Worm (Caenorhabditis elegans) whole organism, L4 larva: ENCODE results near the gene F54G2.1.

Source experiments
- F10B5.3 ChIP-seq: sonication (generic microtip); optimal IDR thresholded peaks from 2 replicates; lab custom pipeline; 2016; ENCODE audit warnings: mild to moderate bottlenecking, missing genetic modification characterization, missing compliant biosample characterization
- F26F4.8 ChIP-seq: fragments of 200-800 bp; sonication (Bioruptor generic); conservative IDR thresholded peaks from 2 replicates; pipeline ENCODE4 v1.3.6; 2022; ENCODE audit warnings: missing genetic modification characterization, missing compliant biosample characterization
- F37D6.2 ChIP-seq: sonication (generic microtip); optimal IDR thresholded peaks from 2 replicates; lab custom pipeline; 2016; ENCODE audit warnings: mild to moderate bottlenecking, missing genetic modification characterization, missing compliant biosample characterization
- F44E2.7 ChIP-seq: fragments of 200-800 bp; sonication (Bioruptor generic); IDR thresholded peaks from 2 replicates; pipeline ENCODE4 v2.1.2; 2022; ENCODE audit warnings: missing genetic modification characterization, missing compliant biosample characterization
- F49E8.2 ChIP-seq: sonication (generic microtip); optimal IDR thresholded peaks from 2 replicates; lab custom pipeline; 2016; ENCODE audit warnings: missing compliant biosample characterization, mild to moderate bottlenecking, missing genetic modification characterization, borderline replicate concordance
- T20F7.1 ChIP-seq: fragments of 200-800 bp; sonication (Bioruptor generic); optimal IDR thresholded peaks from 2 replicates; lab custom pipeline; 2018; ENCODE audit warnings: mild to moderate bottlenecking, missing genetic modification characterization, missing compliant biosample characterization
- T26A8.4 ChIP-seq: fragments of 200-800 bp; sonication (Bioruptor generic); IDR thresholded peaks from 2 replicates; pipeline ENCODE4 v1.3.6; 2022; ENCODE audit warnings: missing genetic modification characterization, missing compliant biosample characterization
- ZK337.2 ChIP-seq: fragments of 200-800 bp; sonication (Bioruptor generic); IDR thresholded peaks from 2 replicates; pipeline ENCODE4 v1.3.6; 2022; ENCODE audit warnings: missing genetic modification reagents, missing genetic modification characterization, missing compliant biosample characterization
- ZK546.5 ChIP-seq, 2 experiments: sonication (generic microtip); optimal IDR thresholded peaks; 2 replicates each; lab custom pipeline; 2017; ENCODE audit warnings: missing biosample characterization in 2 of 2, missing genetic modification characterization in 2 of 2
- aly-2 ChIP-seq: sonication (generic microtip); optimal IDR thresholded peaks from 2 replicates; lab custom pipeline; 2018; ENCODE audit warnings: missing biosample characterization, missing genetic modification characterization
- ama-1 ChIP-seq: fragments of 150-350 bp; optimal IDR thresholded peaks from 2 replicates; lab custom pipeline; 2014; ENCODE audit warnings: inconsistent platforms, mixed read lengths
- arid-1 ChIP-seq: fragments of 200-800 bp; sonication (Bioruptor generic); conservative IDR thresholded peaks from 2 replicates; pipeline ENCODE4 v1.3.6; 2022; ENCODE audit warnings: missing genetic modification reagents, missing genetic modification characterization, missing compliant biosample characterization
- ceh-28 ChIP-seq: fragments of 150-350 bp; optimal IDR thresholded peaks from 2 replicates; lab custom pipeline; 2014; ENCODE audit warnings: missing biosample characterization, missing genetic modification reagents, missing genetic modification characterization
- ceh-32 ChIP-seq: sonication (generic microtip); optimal IDR thresholded peaks from 2 replicates; lab custom pipeline; 2016; ENCODE audit warnings: mild to moderate bottlenecking, missing genetic modification characterization, missing compliant biosample characterization; ENCODE audit not compliant: poor library complexity
- ceh-82 ChIP-seq: sonication (generic microtip); optimal IDR thresholded peaks from 2 replicates; lab custom pipeline; 2017; ENCODE audit warnings: missing biosample characterization, missing genetic modification characterization
- cey-2 ChIP-seq: sonication (generic microtip); optimal IDR thresholded peaks from 3 replicates; lab custom pipeline; 2017; ENCODE audit warnings: missing genetic modification characterization, mild to moderate bottlenecking, missing compliant biosample characterization, antibody characterized with exemption, borderline replicate concordance; ENCODE audit not compliant: insufficient read depth
- daf-19 ChIP-seq: fragments of 200-800 bp; sonication (Bioruptor generic); conservative IDR thresholded peaks from 2 replicates; pipeline ENCODE4 v1.3.6; 2022; ENCODE audit warnings: missing genetic modification characterization, missing compliant biosample characterization
- dmd-6 ChIP-seq: fragments of 200-800 bp; sonication (Bioruptor generic); IDR thresholded peaks from 2 replicates; pipeline ENCODE4 v1.3.6; 2022; ENCODE audit warnings: missing genetic modification reagents, missing genetic modification characterization, missing compliant biosample characterization
- dmd-8 ChIP-seq: fragments of 200-800 bp; sonication (Bioruptor generic); IDR thresholded peaks from 2 replicates; pipeline ENCODE4 v1.3.6; 2022; ENCODE audit warnings: missing genetic modification characterization, missing compliant biosample characterization
- dmd-9 ChIP-seq: fragments of 200-800 bp; sonication (Bioruptor generic); IDR thresholded peaks from 2 replicates; pipeline ENCODE4 v1.3.6; 2022; ENCODE audit warnings: missing genetic modification reagents, missing genetic modification characterization, missing compliant biosample characterization
- gei-8 ChIP-seq: fragments of 200-800 bp; sonication (Bioruptor generic); optimal IDR thresholded peaks from 2 replicates; lab custom pipeline; 2018; ENCODE audit warnings: mild to moderate bottlenecking, missing genetic modification characterization, missing compliant biosample characterization
- hlh-11 ChIP-seq: fragments of 200-800 bp; sonication (Bioruptor generic); optimal IDR thresholded peaks from 2 replicates; lab custom pipeline; 2018; ENCODE audit warnings: mild to moderate bottlenecking, missing genetic modification characterization, missing compliant biosample characterization
- jun-1 ChIP-seq: fragments of 150-350 bp; optimal IDR thresholded peaks from 2 replicates; lab custom pipeline; 2014; ENCODE audit warnings: missing biosample characterization, missing genetic modification reagents, missing genetic modification characterization
- lin-1 ChIP-seq: fragments of 200-800 bp; sonication (Bioruptor generic); IDR thresholded peaks from 2 replicates; pipeline ENCODE4 v1.3.6; 2022; ENCODE audit warnings: missing genetic modification reagents, missing genetic modification characterization, missing compliant biosample characterization
- lin-15B ChIP-seq: fragments of 150-350 bp; sonication (generic microtip); optimal IDR thresholded peaks from 3 replicates; lab custom pipeline; 2014; ENCODE audit warnings: missing biosample characterization, missing genetic modification characterization
- lin-39 ChIP-seq: fragments of 150-350 bp; optimal IDR thresholded peaks from 2 replicates; lab custom pipeline; 2014; ENCODE audit warnings: missing biosample characterization, missing genetic modification reagents, missing genetic modification characterization
- madf-5 ChIP-seq, 2 experiments: fragments of 200-800 bp; sonication (Bioruptor generic); IDR thresholded peaks; 2 replicates each; pipeline ENCODE4 v1.3.6; 2022; ENCODE audit warnings: missing compliant biosample characterization in 2 of 2, missing genetic modification characterization in 2 of 2
- madf-9 ChIP-seq: fragments of 200-800 bp; sonication (Bioruptor generic); conservative IDR thresholded peaks from 2 replicates; pipeline ENCODE4 v1.3.6; 2022; ENCODE audit warnings: missing genetic modification reagents, missing genetic modification characterization, missing compliant biosample characterization
- mdl-1 ChIP-seq, 2 experiments: fragments of 150-350 bp in 1 of 2; sonication (generic microtip) in 1 of 2; optimal IDR thresholded peaks; 2 replicates each; lab custom pipeline; 2014 to 2017; ENCODE audit warnings: missing biosample characterization in 2 of 2, missing genetic modification characterization in 2 of 2
- mdt-29 ChIP-seq: fragments of 200-800 bp; sonication (Bioruptor generic); IDR thresholded peaks from 2 replicates; pipeline ENCODE4 v1.3.6; 2022; ENCODE audit warnings: missing genetic modification reagents, missing genetic modification characterization, missing compliant biosample characterization
- mes-2 ChIP-seq: sonication (generic microtip); optimal IDR thresholded peaks from 2 replicates; lab custom pipeline; 2016; ENCODE audit warnings: missing genotype, mild to moderate bottlenecking, missing genetic modification characterization, missing compliant biosample characterization; ENCODE audit not compliant: poor library complexity, severe bottlenecking
- mxl-3 ChIP-seq: fragments of 200-800 bp; sonication (Bioruptor generic); optimal IDR thresholded peaks from 2 replicates; lab custom pipeline; 2018; ENCODE audit warnings: mild to moderate bottlenecking, missing genetic modification characterization, missing compliant biosample characterization
- nhr-28 ChIP-seq: fragments of 150-350 bp; optimal IDR thresholded peaks from 2 replicates; lab custom pipeline; 2014; ENCODE audit warnings: missing biosample characterization, missing genetic modification characterization
- nhr-41 ChIP-seq: fragments of 200-800 bp; sonication (Bioruptor generic); IDR thresholded peaks from 2 replicates; pipeline ENCODE4 v1.3.6; 2022; ENCODE audit warnings: missing genetic modification reagents, missing genetic modification characterization, missing compliant biosample characterization
- nhr-48 ChIP-seq: sonication (generic microtip); optimal IDR thresholded peaks from 2 replicates; lab custom pipeline; 2016; ENCODE audit warnings: mild to moderate bottlenecking, missing genetic modification characterization, missing compliant biosample characterization
- nhr-77 ChIP-seq: fragments of 150-350 bp; optimal IDR thresholded peaks from 2 replicates; lab custom pipeline; 2014; ENCODE audit warnings: missing biosample characterization, missing genetic modification characterization
- pha-4 ChIP-seq, 2 experiments: fragments of 150-350 bp in 1 of 2; fragments of 200-800 bp in 1 of 2; sonication (Bioruptor generic) in 1 of 2; IDR thresholded peaks in 1 of 2; optimal IDR thresholded peaks in 1 of 2; 2 replicates each; pipeline versions ENCODE4 v1.3.6 to Lab custom; 2014 to 2022; ENCODE audit warnings: missing genetic modification characterization in 2 of 2, missing genetic modification reagents in 2 of 2, missing biosample characterization in 1 of 2, missing compliant biosample characterization in 1 of 2
- rbr-2 ChIP-seq: sonication (generic microtip); optimal IDR thresholded peaks from 2 replicates; lab custom pipeline; 2016; ENCODE audit warnings: missing genotype, missing genetic modification characterization, missing compliant biosample characterization
- sdz-12 ChIP-seq: fragments of 200-800 bp; sonication (Bioruptor generic); optimal IDR thresholded peaks from 2 replicates; lab custom pipeline; 2018; ENCODE audit warnings: mild to moderate bottlenecking, missing genetic modification characterization, missing compliant biosample characterization
- set-16 ChIP-seq: fragments of 200-800 bp; sonication (Bioruptor generic); IDR thresholded peaks from 2 replicates; pipeline ENCODE4 v1.3.6; 2022; ENCODE audit warnings: missing genetic modification reagents, missing genetic modification characterization, missing compliant biosample characterization
- skn-1 ChIP-seq: fragments of 150-350 bp; optimal IDR thresholded peaks from 2 replicates; lab custom pipeline; 2014; ENCODE audit warnings: missing biosample characterization, missing genetic modification characterization
- snpc-1.2 ChIP-seq: fragments of 200-800 bp; sonication (Bioruptor generic); IDR thresholded peaks from 2 replicates; pipeline ENCODE4 v1.3.6; 2022; ENCODE audit warnings: missing genetic modification reagents, missing genetic modification characterization, missing compliant biosample characterization
- snpc-4 ChIP-seq: fragments of 150-350 bp; optimal IDR thresholded peaks from 2 replicates; lab custom pipeline; 2014; ENCODE audit warnings: missing biosample characterization, missing genetic modification characterization
- tra-1 ChIP-seq: fragments of 200-800 bp; sonication (Bioruptor generic); IDR thresholded peaks from 2 replicates; pipeline ENCODE4 v1.3.6; 2022; ENCODE audit warnings: missing genetic modification reagents, missing genetic modification characterization, missing compliant biosample characterization
- unc-39 ChIP-seq: sonication (generic microtip); optimal IDR thresholded peaks from 2 replicates; lab custom pipeline; 2017; ENCODE audit warnings: missing biosample characterization, missing genetic modification characterization
- vab-7 ChIP-seq: fragments of 200-800 bp; sonication (Bioruptor generic); IDR thresholded peaks from 2 replicates; pipeline ENCODE4 v1.3.6; 2022; ENCODE audit warnings: missing genetic modification reagents, missing genetic modification characterization, missing compliant biosample characterization
- zag-1 ChIP-seq: fragments of 150-350 bp; optimal IDR thresholded peaks from 2 replicates; lab custom pipeline; 2014; ENCODE audit warnings: missing biosample characterization, missing genetic modification characterization
- zfp-3 ChIP-seq: fragments of 200-800 bp; sonication (Bioruptor generic); conservative IDR thresholded peaks from 2 replicates; pipeline ENCODE4 v1.3.6; 2022; ENCODE audit warnings: missing genetic modification reagents, missing genetic modification characterization, missing compliant biosample characterization
- zip-2 ChIP-seq: fragments of 150-350 bp; optimal IDR thresholded peaks from 2 replicates; lab custom pipeline; 2014; ENCODE audit warnings: missing biosample characterization, missing genetic modification characterization
- ztf-7 ChIP-seq: fragments of 150-350 bp; optimal IDR thresholded peaks from 2 replicates; lab custom pipeline; 2014; ENCODE audit warnings: missing biosample characterization, missing genetic modification characterization

F54G2.1 gene

DNA sequence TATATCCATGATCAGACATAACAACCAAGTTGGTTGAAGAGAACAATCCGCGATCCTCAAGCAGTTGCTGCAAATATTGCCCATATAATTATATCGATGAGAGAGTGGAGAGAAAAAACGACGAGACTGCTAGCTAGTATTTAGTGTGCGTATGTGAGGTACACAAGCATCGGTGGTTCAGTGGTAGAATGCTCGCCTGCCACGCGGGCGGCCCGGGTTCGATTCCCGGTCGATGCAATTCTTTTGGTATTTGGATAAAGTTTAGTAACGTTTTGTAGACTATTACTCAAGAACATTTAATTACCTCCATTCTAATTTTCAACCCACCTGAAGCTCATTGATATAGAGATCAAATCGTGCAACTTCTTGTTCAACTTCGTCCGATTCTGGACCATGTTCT is 51.1 kb downstream of the F54G2.1 start:
- TF ChIP-seq ceh-32 (tag; lab: Kevin White, UChicago) (no peak), mdl-1 (tag; optimal IDR thresholded peaks at IDR 0.05; lab: Kevin White, UChicago) (peak in 1 of 2 experiments; percentile 62), tra-1 (GFP tag; lab: Robert Waterston, UW) (peak; percentile 92), F26F4.8 (GFP tag; lab: Robert Waterston, UW) (peak; percentile 86), lin-15B (tag; lab: Kevin White, UChicago) (no peak), T26A8.4 (GFP tag; lab: Robert Waterston, UW) (peak; percentile 83), lin-1 (GFP tag; lab: Robert Waterston, UW) (peak; percentile 80), ztf-7 (tag; lab: Kevin White, UChicago) (peak; percentile 49), nhr-77 (tag; lab: Kevin White, UChicago) (peak; percentile 27), zip-2 (peak; percentile 4), pha-4 (GFP tag; IDR thresholded peaks at IDR 0.05; lab: Robert Waterston, UW) (peak; percentile 96), pha-4 (tag; optimal IDR thresholded peaks at IDR 0.05; lab: Kevin White, UChicago) (no peak), ama-1 (no peak), unc-39 (no peak), ceh-82 (no peak), nhr-28 (peak; percentile 58), zfp-3 (peak; percentile 56; the same call in 1 of the 2 replicates), F37D6.2 (tag; lab: Kevin White, UChicago) (peak; percentile 67), aly-2 (tag; lab: Kevin White, UChicago) (no peak), gei-8 (GFP tag; lab: Kevin White, UChicago) (peak; percentile 79), nhr-48 (tag; lab: Kevin White, UChicago) (peak; percentile 14), vab-7 (peak; percentile 89), set-16 (GFP tag; lab: Robert Waterston, UW) (peak; percentile 32; the same call in 1 of the 2 replicates), daf-19 (GFP tag; lab: Robert Waterston, UW) (peak; percentile 80), hlh-11 (tag; lab: Kevin White, UChicago) (peak; percentile 63), snpc-1.2 (GFP tag; lab: Robert Waterston, UW) (peak; percentile 89), mes-2 (peak; percentile 88), F44E2.7 (GFP tag; lab: Robert Waterston, UW) (peak; percentile 79; the same call in 1 of the 2 replicates), nhr-41 (peak; percentile 57; the same call in 1 of the 2 replicates), F49E8.2 (tag; lab: Kevin White, UChicago) (no peak), madf-9 (peak; percentile 88), skn-1 (tag; lab: Kevin White, UChicago) (no peak), ZK546.5 (tag; optimal IDR thresholded peaks at IDR 0.05; lab: Kevin White, UChicago) (no peak), jun-1 (tag; lab: Kevin White, UChicago) (peak; percentile 16), mxl-3 (GFP tag; lab: Kevin White, UChicago) (peak; percentile 74), dmd-8 (GFP tag; lab: Robert Waterston, UW) (peak; percentile 96), arid-1 (peak; percentile 91), mdt-29 (GFP tag; lab: Robert Waterston, UW) (peak; percentile 64; the same call in 1 of the 2 replicates), dmd-6 (GFP tag; lab: Robert Waterston, UW) (peak; percentile 82), madf-5 (GFP tag; IDR thresholded peaks at IDR 0.05; lab: Robert Waterston, UW) (peak; percentile 73 to 89; a peak in 3 of 4 replicates), T20F7.1 (GFP tag; lab: Kevin White, UChicago) (peak; percentile 58), rbr-2 (peak; percentile 79), dmd-9 (0 out of 2 replicates have a peak, but pooled peaks have one; percentile 61), F10B5.3 (no peak), cey-2 (tag; lab: Kevin White, UChicago) (no peak), snpc-4 (tag; lab: Kevin White, UChicago) (no peak), ceh-28 (tag; lab: Kevin White, UChicago) (no peak), ZK337.2 (GFP tag; lab: Robert Waterston, UW) (peak; percentile 47; the same call in 1 of the 2 replicates), zag-1 (no peak), sdz-12 (peak; percentile 83), lin-39 (no peak)
